Fruit fly (Drosophila melanogaster) whole organism, embryonic: ENCODE data around the gene CG14805.
A peak's percentile ranks its signal among the peaks of the same experiment; 100 is the strongest.

Experiments used
- Antp ChIP-seq: fragments of 200-800 bp; sonication (Bioruptor generic); optimal IDR thresholded peaks from 3 replicates; lab custom pipeline; 2016; ENCODE audit warnings: missing biosample characterization, missing genetic modification characterization
- CG10543 ChIP-seq: fragments of 200-800 bp; sonication (Bioruptor generic); optimal IDR thresholded peaks from 3 replicates; lab custom pipeline; 2017; ENCODE audit warnings: missing biosample characterization, mild to moderate bottlenecking, missing genetic modification characterization, moderate library complexity
- CG11560 ChIP-seq: fragments of 200-800 bp; sonication (Bioruptor generic); IDR thresholded peaks from 3 replicates; pipeline ENCODE4 v1.3.6; 2022; ENCODE audit warnings: missing biosample characterization, missing genetic modification characterization
- CG11696 ChIP-seq: fragments of 200-800 bp; sonication (Bioruptor generic); IDR thresholded peaks from 2 replicates; pipeline ENCODE4 v1.3.6; 2022; ENCODE audit warnings: missing biosample characterization, missing genetic modification characterization
- CG1233 ChIP-seq: fragments of 200-800 bp; sonication (Bioruptor generic); optimal IDR thresholded peaks from 4 replicates; lab custom pipeline; 2018; ENCODE audit warnings: missing biosample characterization, mild to moderate bottlenecking, missing genetic modification characterization
- CG12744 ChIP-seq: fragments of 200-800 bp; sonication (Bioruptor generic); optimal IDR thresholded peaks from 2 replicates; lab custom pipeline; 2016; ENCODE audit warnings: missing biosample characterization, missing genetic modification characterization
- CG13775 ChIP-seq: fragments of 200-800 bp; sonication (Bioruptor generic); optimal IDR thresholded peaks from 3 replicates; lab custom pipeline; 2017; ENCODE audit warnings: missing biosample characterization, mild to moderate bottlenecking, missing genetic modification characterization
- CG14860 ChIP-seq: fragments of 200-800 bp; sonication (Bioruptor generic); IDR thresholded peaks from 3 replicates; pipeline ENCODE4 v1.3.6; 2022; ENCODE audit warnings: missing biosample characterization, missing genetic modification characterization; ENCODE audit not compliant: partially characterized antibody
- CG15479 ChIP-seq: fragments of 200-800 bp; sonication (Bioruptor generic); optimal IDR thresholded peaks from 3 replicates; lab custom pipeline; 2019; ENCODE audit warnings: missing biosample characterization, mild to moderate bottlenecking, missing genetic modification characterization, moderate library complexity
- CG17361 ChIP-seq: fragments of 200-800 bp; sonication (Bioruptor generic); IDR thresholded peaks from 3 replicates; pipeline ENCODE4 v1.3.6; 2022; ENCODE audit warnings: missing biosample characterization, missing genetic modification characterization
- CG17385 ChIP-seq: fragments of 200-800 bp; sonication (Bioruptor generic); optimal IDR thresholded peaks from 3 replicates; lab custom pipeline; 2018; ENCODE audit warnings: missing biosample characterization, mild to moderate bottlenecking, missing genetic modification characterization
- CG1792 ChIP-seq: fragments of 200-800 bp; sonication (Bioruptor generic); optimal IDR thresholded peaks from 2 replicates; lab custom pipeline; 2016; ENCODE audit warnings: missing biosample characterization, missing genetic modification characterization
- CG3281 ChIP-seq: fragments of 200-800 bp; sonication (Bioruptor generic); optimal IDR thresholded peaks from 3 replicates; lab custom pipeline; 2017; ENCODE audit warnings: missing biosample characterization, mild to moderate bottlenecking, missing genetic modification characterization
- CG6175 ChIP-seq: fragments of 200-800 bp; sonication (Bioruptor generic); IDR thresholded peaks from 3 replicates; pipeline ENCODE4 v1.3.6; 2022; ENCODE audit warnings: missing biosample characterization, missing genetic modification characterization
- CG6254 ChIP-seq: fragments of 200-800 bp; sonication (Bioruptor generic); optimal IDR thresholded peaks from 3 replicates; lab custom pipeline; 2017; ENCODE audit warnings: mild to moderate bottlenecking, missing biosample characterization, missing genetic modification reagents, missing genetic modification characterization
- CG8359 ChIP-seq: fragments of 200-800 bp; sonication (Bioruptor generic); optimal IDR thresholded peaks from 2 replicates; lab custom pipeline; 2017; ENCODE audit warnings: missing biosample characterization, mild to moderate bottlenecking, missing genetic modification characterization, borderline replicate concordance
- CG9215 ChIP-seq: fragments of 200-800 bp; sonication (Bioruptor generic); IDR thresholded peaks from 2 replicates; pipeline ENCODE4 v1.3.6; 2022; ENCODE audit warnings: missing biosample characterization, missing genetic modification characterization
- CG9609 ChIP-seq: fragments of 200-800 bp; sonication (Bioruptor generic); optimal IDR thresholded peaks from 3 replicates; lab custom pipeline; 2016; ENCODE audit warnings: missing biosample characterization, missing genetic modification characterization
- CG9727 ChIP-seq: fragments of 200-800 bp; sonication (Bioruptor generic); optimal IDR thresholded peaks from 3 replicates; lab custom pipeline; 2017; ENCODE audit warnings: missing biosample characterization, mild to moderate bottlenecking, missing genetic modification characterization
- CG9876 ChIP-seq: fragments of 200-800 bp; sonication (Bioruptor generic); optimal IDR thresholded peaks from 2 replicates; lab custom pipeline; 2016; ENCODE audit warnings: missing biosample characterization, missing genetic modification characterization
- CTCF ChIP-seq: fragments of 200-800 bp; sonication (Bioruptor generic); optimal IDR thresholded peaks from 2 replicates; lab custom pipeline; 2017; ENCODE audit warnings: missing biosample characterization, mild to moderate bottlenecking, missing genetic modification characterization, moderate library complexity
- Dek ChIP-seq: fragments of 200-800 bp; sonication (Bioruptor generic); optimal IDR thresholded peaks from 3 replicates; lab custom pipeline; 2019; ENCODE audit warnings: missing biosample characterization, mild to moderate bottlenecking, missing genetic modification characterization, moderate library complexity
- Dp ChIP-seq: fragments of 200-800 bp; sonication (Bioruptor generic); optimal IDR thresholded peaks from 2 replicates; lab custom pipeline; 2018; ENCODE audit warnings: missing biosample characterization, mild to moderate bottlenecking, missing genetic modification characterization, moderate library complexity
- E2f1 ChIP-seq: fragments of 200-800 bp; sonication (Bioruptor generic); IDR thresholded peaks from 2 replicates; pipeline ENCODE4 v1.3.6; 2022; ENCODE audit warnings: missing biosample characterization, missing genetic modification characterization
- Hand ChIP-seq: fragments of 200-800 bp; sonication (Bioruptor generic); optimal IDR thresholded peaks from 2 replicates; lab custom pipeline; 2017; ENCODE audit warnings: mild to moderate bottlenecking, missing biosample characterization, missing genetic modification reagents, missing genetic modification characterization
- HmgZ ChIP-seq: fragments of 200-800 bp; sonication (Bioruptor generic); optimal IDR thresholded peaks from 2 replicates; lab custom pipeline; 2018; ENCODE audit warnings: missing biosample characterization, mild to moderate bottlenecking, missing genetic modification characterization
- Hmr ChIP-seq: fragments of 200-800 bp; sonication (Bioruptor generic); optimal IDR thresholded peaks from 3 replicates; lab custom pipeline; 2017; ENCODE audit warnings: mild to moderate bottlenecking, missing biosample characterization, missing genetic modification reagents, missing genetic modification characterization
- Hmx ChIP-seq: fragments of 200-800 bp; sonication (Bioruptor generic); optimal IDR thresholded peaks from 2 replicates; lab custom pipeline; 2016; ENCODE audit warnings: missing biosample characterization, missing genetic modification characterization
- Hr51 ChIP-seq, 2 experiments: fragments of 200-800 bp; sonication (Bioruptor generic); optimal IDR thresholded peaks; 2 replicates in 1 of 2; 3 replicates in 1 of 2; lab custom pipeline; 2016 to 2018; ENCODE audit warnings: missing biosample characterization in 2 of 2, missing genetic modification characterization in 2 of 2, mild to moderate bottlenecking in 1 of 2, moderate library complexity in 1 of 2
- MTF-1 ChIP-seq: fragments of 200-800 bp; sonication (Bioruptor generic); optimal IDR thresholded peaks from 2 replicates; lab custom pipeline; 2018; ENCODE audit warnings: missing biosample characterization, mild to moderate bottlenecking, missing genetic modification characterization, borderline replicate concordance
- NC2β ChIP-seq: fragments of 200-800 bp; sonication (Bioruptor generic); optimal IDR thresholded peaks from 2 replicates; lab custom pipeline; 2016; ENCODE audit warnings: missing biosample characterization, missing genetic modification characterization
- Rx ChIP-seq: fragments of 200-800 bp; sonication (Bioruptor generic); IDR thresholded peaks from 2 replicates; pipeline ENCODE4 v1.3.6; 2022; ENCODE audit warnings: missing biosample characterization, missing genetic modification characterization
- al ChIP-seq: fragments of 200-800 bp; sonication (Bioruptor generic); IDR thresholded peaks from 2 replicates; pipeline ENCODE4 v1.3.6; 2022; ENCODE audit warnings: missing biosample characterization, missing genetic modification characterization
- br ChIP-seq: fragments of >200 bp; optimal IDR thresholded peaks from 2 replicates; lab custom pipeline; 2017
- bsh ChIP-seq, 2 experiments: fragments of 200-800 bp; sonication (Bioruptor generic); optimal IDR thresholded peaks; 2 replicates each; lab custom pipeline; 2017 to 2018; ENCODE audit warnings: mild to moderate bottlenecking in 2 of 2, missing biosample characterization in 2 of 2, missing genetic modification characterization in 2 of 2, moderate library complexity in 1 of 2
- cg ChIP-seq: fragments of 200-800 bp; sonication (Bioruptor generic); optimal IDR thresholded peaks from 3 replicates; lab custom pipeline; 2019; ENCODE audit warnings: missing biosample characterization, mild to moderate bottlenecking, missing genetic modification characterization, moderate library complexity
- dan ChIP-seq: fragments of 200-800 bp; sonication (Bioruptor generic); IDR thresholded peaks from 2 replicates; pipeline ENCODE4 v1.3.6; 2022; ENCODE audit warnings: missing biosample characterization, missing genetic modification characterization
- dati ChIP-seq: fragments of 200-800 bp; sonication (Bioruptor generic); IDR thresholded peaks from 2 replicates; pipeline ENCODE4 v1.3.6; 2022; ENCODE audit warnings: missing biosample characterization, missing genetic modification characterization
- eve ChIP-seq, 2 experiments: fragments of >200 bp; optimal IDR thresholded peaks; 2 replicates each; lab custom pipeline; 2017; ENCODE audit warnings: missing biosample characterization in 2 of 2, missing genetic modification characterization in 2 of 2
- ewg ChIP-seq: fragments of 200-800 bp; sonication (Bioruptor generic); optimal IDR thresholded peaks from 3 replicates; lab custom pipeline; 2017; ENCODE audit warnings: mild to moderate bottlenecking, missing biosample characterization, missing genetic modification reagents, missing genetic modification characterization
- exex ChIP-seq: fragments of 200-800 bp; sonication (Bioruptor generic); optimal IDR thresholded peaks from 4 replicates; lab custom pipeline; 2018; ENCODE audit warnings: missing biosample characterization, mild to moderate bottlenecking, missing genetic modification characterization, moderate library complexity
- fd64A ChIP-seq: fragments of 200-800 bp; sonication (Bioruptor generic); optimal IDR thresholded peaks from 3 replicates; lab custom pipeline; 2018; ENCODE audit warnings: missing biosample characterization, mild to moderate bottlenecking, missing genetic modification characterization
- ken ChIP-seq: fragments of 200-800 bp; sonication (Bioruptor generic); IDR thresholded peaks from 3 replicates; pipeline ENCODE4 v1.3.6; 2022; ENCODE audit warnings: missing biosample characterization, missing genetic modification characterization
- lilli ChIP-seq: fragments of 200-800 bp; sonication (Bioruptor generic); optimal IDR thresholded peaks from 3 replicates; lab custom pipeline; 2016; ENCODE audit warnings: missing biosample characterization, missing genetic modification characterization
- lmd ChIP-seq: fragments of 200-800 bp; sonication (Bioruptor generic); IDR thresholded peaks from 2 replicates; pipeline ENCODE4 v1.3.6; 2022; ENCODE audit warnings: missing biosample characterization, missing genetic modification characterization
- pita ChIP-seq: fragments of 200-800 bp; sonication (Bioruptor generic); optimal IDR thresholded peaks from 2 replicates; lab custom pipeline; 2017; ENCODE audit warnings: missing biosample characterization, mild to moderate bottlenecking, missing genetic modification characterization
- scrt ChIP-seq: fragments of 200-800 bp; sonication (Bioruptor generic); optimal IDR thresholded peaks from 2 replicates; lab custom pipeline; 2018; ENCODE audit warnings: missing biosample characterization, mild to moderate bottlenecking, missing genetic modification characterization, moderate library complexity
- sqz ChIP-seq: fragments of 200-800 bp; sonication (Bioruptor generic); optimal IDR thresholded peaks from 3 replicates; lab custom pipeline; 2018; ENCODE audit warnings: missing biosample characterization, mild to moderate bottlenecking, missing genetic modification characterization
- tx ChIP-seq: fragments of 200-800 bp; sonication (Bioruptor generic); optimal IDR thresholded peaks from 2 replicates; lab custom pipeline; 2016; ENCODE audit warnings: missing biosample characterization, missing genetic modification characterization
- vfl ChIP-seq: fragments of 200-800 bp; sonication (Bioruptor generic); optimal IDR thresholded peaks from 2 replicates; lab custom pipeline; 2016; ENCODE audit warnings: missing biosample characterization, missing genetic modification characterization
- yki ChIP-seq: fragments of >200 bp; optimal IDR thresholded peaks from 3 replicates; lab custom pipeline; 2018

CG14805 gene

DNA sequence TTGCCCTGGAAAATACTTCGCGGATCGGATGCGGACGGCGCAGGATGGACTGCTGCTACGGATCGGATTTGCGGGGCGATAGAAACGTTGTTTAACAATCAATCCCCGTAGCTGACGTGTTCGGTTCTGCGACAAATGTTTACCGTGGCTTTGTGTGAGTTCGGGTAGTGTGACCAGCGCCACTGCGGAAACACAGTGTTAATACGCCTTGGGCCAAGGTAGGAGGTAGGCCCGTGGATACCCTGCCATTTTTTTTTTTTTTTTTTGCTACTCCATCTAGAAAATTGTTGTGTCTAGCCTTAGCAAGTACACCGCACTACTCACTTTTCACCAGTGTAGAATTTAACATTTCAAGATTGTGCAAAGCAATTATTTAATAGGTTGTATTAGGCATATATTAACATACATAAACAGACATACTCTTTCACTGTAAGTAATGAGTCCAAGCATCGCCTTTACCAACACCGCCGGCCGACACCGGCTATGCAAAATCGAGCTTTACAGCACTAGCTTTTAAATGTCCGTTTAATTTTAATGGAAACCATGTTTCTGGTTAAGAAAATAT, 15.4 kb upstream of the CG14805 start, which contains the start of gene deltaCOP (continued):
- TF ChIP-seq CG6254 (GFP tag; lab: Kevin White, UChicago), result peak; percentile 43
- no peak for TF ChIP-seq CG8359 (GFP tag; lab: Kevin White, UChicago)
- TF ChIP-seq br (lab: Kevin White, UChicago), result no peak
- TF ChIP-seq CG9727 (GFP tag; lab: Kevin White, UChicago), result peak; percentile 80
- TF ChIP-seq CG14860 (GFP tag; lab: Robert Waterston, UW), result no peak
- peak; percentile 79 for TF ChIP-seq HmgZ
- peak; percentile 95 for TF ChIP-seq CG9609 (GFP tag; lab: Kevin White, UChicago)
- TF ChIP-seq vfl (GFP tag; lab: Kevin White, UChicago), result peak; percentile 78
- TF ChIP-seq al (GFP tag; lab: Robert Waterston, UW), result peak; percentile 88
- no peak for TF ChIP-seq scrt (GFP tag; lab: Kevin White, UChicago)
- TF ChIP-seq CG13775 (GFP tag; lab: Kevin White, UChicago), result peak; percentile 84
- TF ChIP-seq bsh (GFP tag; optimal IDR thresholded peaks at IDR 0.05; lab: Kevin White, UChicago), result peak; percentile 33 to 76
- TF ChIP-seq CG1792, result peak; percentile 83
- TF ChIP-seq CG6175 (GFP tag; lab: Robert Waterston, UW), result peak; percentile 79
- peak; percentile 45 for TF ChIP-seq Dp (GFP tag; lab: Kevin White, UChicago)
- TF ChIP-seq exex (tag; lab: Kevin White, UChicago), result no peak
- peak; percentile 91 for TF ChIP-seq lmd (GFP tag; lab: Robert Waterston, UW)
- TF ChIP-seq tx (GFP tag; lab: Kevin White, UChicago), result peak; percentile 92
- TF ChIP-seq NC2β, result peak; percentile 89
- TF ChIP-seq cg (GFP tag; lab: Kevin White, UChicago), result peak; percentile 65
- peak; percentile 74 for TF ChIP-seq E2f1 (GFP tag; lab: Robert Waterston, UW)
- TF ChIP-seq fd64A (GFP tag; lab: Kevin White, UChicago), result no peak
- no peak for TF ChIP-seq dati (GFP tag; lab: Robert Waterston, UW)
- peak; percentile 13 for TF ChIP-seq Hand (GFP tag; lab: Kevin White, UChicago)
- peak; percentile 75 to 88 for TF ChIP-seq Hr51 (GFP tag; optimal IDR thresholded peaks at IDR 0.05; lab: Kevin White, UChicago)
- peak; percentile 20 for TF ChIP-seq MTF-1
- TF ChIP-seq CG11696 (GFP tag; lab: Robert Waterston, UW), result 0 out of 2 replicates have a peak, but pooled peaks have one; percentile 42
- TF ChIP-seq eve (GFP tag; optimal IDR thresholded peaks at IDR 0.05; lab: Kevin White, UChicago), result no peak
- TF ChIP-seq ken (GFP tag; lab: Robert Waterston, UW), result peak; percentile 73; the same call in 2 of the 3 replicates
- no peak for TF ChIP-seq pita
- TF ChIP-seq CG17361 (GFP tag; lab: Robert Waterston, UW), result peak; percentile 79
- peak; percentile 73 for TF ChIP-seq CG1233 (GFP tag; lab: Kevin White, UChicago)
- peak; percentile 92 for TF ChIP-seq CG9876
- TF ChIP-seq Antp (GFP tag; lab: Kevin White, UChicago), result peak; percentile 91
- peak; percentile 59; the same call in 1 of the 2 replicates for TF ChIP-seq Rx
- peak; percentile 76 for TF ChIP-seq ewg (GFP tag; lab: Kevin White, UChicago)
- no peak for TF ChIP-seq CG15479
- TF ChIP-seq sqz (GFP tag; lab: Kevin White, UChicago), result no peak
- TF ChIP-seq yki, result no peak
- TF ChIP-seq lilli (GFP tag; lab: Kevin White, UChicago), result peak; percentile 93
- TF ChIP-seq dan (GFP tag; lab: Robert Waterston, UW), result no peak
- TF ChIP-seq CTCF (GFP tag; lab: Kevin White, UChicago), result peak; percentile 36
- TF ChIP-seq CG3281 (GFP tag; lab: Kevin White, UChicago), result peak; percentile 80
- TF ChIP-seq CG9215 (GFP tag; lab: Robert Waterston, UW), result peak; percentile 88
- peak; percentile 72; the same call in 2 of the 3 replicates for TF ChIP-seq CG11560 (tag; lab: Robert Waterston, UW)
- TF ChIP-seq Hmx (GFP tag; lab: Kevin White, UChicago), result no peak
- peak; percentile 74 for TF ChIP-seq Dek
- TF ChIP-seq Hmr (GFP tag; lab: Kevin White, UChicago), result peak; percentile 86
- peak; percentile 79 for TF ChIP-seq CG10543
- peak; percentile 69 for TF ChIP-seq CG17385 (GFP tag; lab: Kevin White, UChicago)
- peak; percentile 83 for TF ChIP-seq CG12744 (GFP tag; lab: Kevin White, UChicago)
